Fruit fly (Drosophila melanogaster) whole organism, embryonic: ENCODE results near the gene Dif.
A peak's percentile ranks its signal among the peaks of the same experiment; 100 is the strongest.

Experiments used
- Atf3 ChIP-seq: fragments of 200-800 bp; sonication (Bioruptor generic); optimal IDR thresholded peaks from 3 replicates; lab custom pipeline; 2016; ENCODE audit warnings: missing biosample characterization, missing genetic modification characterization
- Awh ChIP-seq: fragments of 200-800 bp; sonication (Bioruptor generic); IDR thresholded peaks from 2 replicates; pipeline ENCODE4, ENCODE4 v1.3.6; 2022; ENCODE audit warnings: missing biosample characterization, missing genetic modification characterization
- B-H2 ChIP-seq: fragments of 200-800 bp; sonication (Bioruptor generic); optimal IDR thresholded peaks from 2 replicates; lab custom pipeline; 2018; ENCODE audit warnings: missing biosample characterization, mild to moderate bottlenecking, missing genetic modification characterization
- CG12104 ChIP-seq: fragments of 200-800 bp; sonication (Bioruptor generic); optimal IDR thresholded peaks from 3 replicates; lab custom pipeline; 2016; ENCODE audit warnings: missing biosample characterization, missing genetic modification characterization
- CG12219 ChIP-seq: fragments of 200-800 bp; sonication (Bioruptor generic); optimal IDR thresholded peaks from 3 replicates; lab custom pipeline; 2018; ENCODE audit warnings: missing biosample characterization, mild to moderate bottlenecking, missing genetic modification characterization
- CG12659 ChIP-seq: fragments of 200-800 bp; sonication (Bioruptor generic); optimal IDR thresholded peaks from 3 replicates; lab custom pipeline; 2017; ENCODE audit warnings: mild to moderate bottlenecking, missing biosample characterization, missing genetic modification reagents, missing genetic modification characterization
- CG13123 ChIP-seq: fragments of 200-800 bp; sonication (Bioruptor generic); optimal IDR thresholded peaks from 2 replicates; lab custom pipeline; 2016; ENCODE audit warnings: missing biosample characterization, missing genetic modification characterization
- CG16779 ChIP-seq: fragments of 200-800 bp; sonication (Bioruptor generic); IDR thresholded peaks from 2 replicates; pipeline ENCODE4 v1.3.6; 2022; ENCODE audit warnings: missing biosample characterization, missing genetic modification characterization
- CG17359 ChIP-seq: fragments of 200-800 bp; sonication (Bioruptor generic); optimal IDR thresholded peaks from 3 replicates; lab custom pipeline; 2018; ENCODE audit warnings: missing biosample characterization, mild to moderate bottlenecking, missing genetic modification characterization, moderate library complexity
- CG1792 ChIP-seq: fragments of 200-800 bp; sonication (Bioruptor generic); optimal IDR thresholded peaks from 2 replicates; lab custom pipeline; 2016; ENCODE audit warnings: missing biosample characterization, missing genetic modification characterization
- CG18011 ChIP-seq: fragments of 200-800 bp; sonication (Bioruptor generic); optimal IDR thresholded peaks from 2 replicates; lab custom pipeline; 2017; ENCODE audit warnings: missing biosample characterization, missing genetic modification characterization, mild to moderate bottlenecking, moderate library complexity, missing genotype
- CG34376 ChIP-seq: fragments of 200-800 bp; sonication (Bioruptor generic); optimal IDR thresholded peaks from 2 replicates; lab custom pipeline; 2018; ENCODE audit warnings: missing biosample characterization, mild to moderate bottlenecking, missing genetic modification characterization
- CG3995 ChIP-seq: fragments of 200-800 bp; sonication (Bioruptor generic); optimal IDR thresholded peaks from 3 replicates; lab custom pipeline; 2016; ENCODE audit warnings: missing biosample characterization, missing genetic modification characterization
- CG42726 ChIP-seq: fragments of 200-800 bp; sonication (Bioruptor generic); IDR thresholded peaks from 2 replicates; pipeline ENCODE4 v1.3.6; 2022; ENCODE audit warnings: missing biosample characterization, missing genetic modification characterization; ENCODE audit not compliant: partially characterized antibody
- CG5245 ChIP-seq: fragments of 200-800 bp; sonication (Bioruptor generic); optimal IDR thresholded peaks from 3 replicates; lab custom pipeline; 2016; ENCODE audit warnings: missing biosample characterization, missing genetic modification characterization
- CG7271 ChIP-seq: fragments of 200-800 bp; sonication (Bioruptor generic); optimal IDR thresholded peaks from 2 replicates; lab custom pipeline; 2018; ENCODE audit warnings: missing biosample characterization, mild to moderate bottlenecking, missing genetic modification characterization, moderate library complexity
- CG7745 ChIP-seq: fragments of 200-800 bp; sonication (Bioruptor generic); optimal IDR thresholded peaks from 2 replicates; lab custom pipeline; 2018; ENCODE audit warnings: missing biosample characterization, mild to moderate bottlenecking, missing genetic modification characterization, moderate library complexity
- CG9876 ChIP-seq: fragments of 200-800 bp; sonication (Bioruptor generic); optimal IDR thresholded peaks from 2 replicates; lab custom pipeline; 2016; ENCODE audit warnings: missing biosample characterization, missing genetic modification characterization
- Camta ChIP-seq: fragments of 200-800 bp; sonication (Bioruptor generic); optimal IDR thresholded peaks from 2 replicates; lab custom pipeline; 2016; ENCODE audit warnings: missing biosample characterization, missing genetic modification characterization
- Eip74EF ChIP-seq, 2 experiments: fragments of 200-800 bp in 1 of 2; fragments of >200 bp in 1 of 2; sonication (Bioruptor generic) in 1 of 2; optimal IDR thresholded peaks; 2 replicates each; lab custom pipeline; 2017 to 2019; ENCODE audit warnings: missing biosample characterization in 2 of 2, missing genetic modification characterization in 2 of 2, mild to moderate bottlenecking in 1 of 2, moderate library complexity in 1 of 2
- Elba2 ChIP-seq: fragments of 200-800 bp; sonication (Bioruptor generic); optimal IDR thresholded peaks from 3 replicates; lab custom pipeline; 2016; ENCODE audit warnings: missing biosample characterization, missing genetic modification characterization
- Fer2 ChIP-seq: fragments of 200-800 bp; sonication (Bioruptor generic); optimal IDR thresholded peaks from 2 replicates; lab custom pipeline; 2018; ENCODE audit warnings: missing biosample characterization, mild to moderate bottlenecking, missing genetic modification characterization, moderate library complexity
- Fer3 ChIP-seq: fragments of 200-800 bp; sonication (Bioruptor generic); optimal IDR thresholded peaks from 2 replicates; lab custom pipeline; 2018; ENCODE audit warnings: missing biosample characterization, mild to moderate bottlenecking, missing genetic modification characterization, moderate library complexity
- H2.0 ChIP-seq: fragments of 200-800 bp; sonication (Bioruptor generic); IDR thresholded peaks from 2 replicates; pipeline ENCODE4 v1.3.6; 2022; ENCODE audit warnings: missing biosample characterization, missing genetic modification characterization
- Kr ChIP-seq: fragments of 200-800 bp; sonication (Bioruptor generic); optimal IDR thresholded peaks from 2 replicates; lab custom pipeline; 2017; ENCODE audit warnings: missing biosample characterization, mild to moderate bottlenecking, missing genetic modification characterization
- NfI ChIP-seq: fragments of 200-800 bp; sonication (Bioruptor generic); optimal IDR thresholded peaks from 3 replicates; lab custom pipeline; 2018; ENCODE audit warnings: missing biosample characterization, mild to moderate bottlenecking, missing genetic modification characterization, moderate library complexity
- Ravus ChIP-seq: fragments of 200-800 bp; sonication (Bioruptor generic); IDR thresholded peaks from 2 replicates; pipeline ENCODE4 v1.3.6; 2022; ENCODE audit warnings: missing biosample characterization, missing genetic modification characterization
- Sox100B ChIP-seq: fragments of 200-800 bp; sonication (Bioruptor generic); optimal IDR thresholded peaks from 3 replicates; lab custom pipeline; 2018; ENCODE audit warnings: missing biosample characterization, mild to moderate bottlenecking, missing genetic modification characterization
- Sry-δ ChIP-seq: fragments of 200-800 bp; sonication (Bioruptor generic); optimal IDR thresholded peaks from 2 replicates; lab custom pipeline; 2016; ENCODE audit warnings: missing biosample characterization, missing genetic modification characterization
- ara ChIP-seq: fragments of 200-800 bp; sonication (Bioruptor generic); IDR thresholded peaks from 2 replicates; pipeline ENCODE4 v1.3.6; 2022; ENCODE audit warnings: missing biosample characterization, missing genetic modification characterization
- bcd ChIP-seq: fragments of 200-800 bp; sonication (Bioruptor generic); optimal IDR thresholded peaks from 2 replicates; lab custom pipeline; 2017; ENCODE audit warnings: missing biosample characterization, mild to moderate bottlenecking, missing genetic modification characterization
- caup ChIP-seq: fragments of 200-800 bp; sonication (Bioruptor generic); optimal IDR thresholded peaks from 3 replicates; lab custom pipeline; 2017; ENCODE audit warnings: missing biosample characterization, mild to moderate bottlenecking, missing genetic modification characterization, moderate library complexity; ENCODE audit not compliant: severe bottlenecking
- crp ChIP-seq, 2 experiments: fragments of 200-800 bp; sonication (Bioruptor generic); optimal IDR thresholded peaks; 2 replicates in 1 of 2; 3 replicates in 1 of 2; lab custom pipeline; 2017; ENCODE audit warnings: missing biosample characterization in 2 of 2, missing genetic modification characterization in 2 of 2, mild to moderate bottlenecking in 1 of 2, moderate library complexity in 1 of 2
- cwo ChIP-seq: fragments of 200-800 bp; sonication (Bioruptor generic); optimal IDR thresholded peaks from 3 replicates; lab custom pipeline; 2017; ENCODE audit warnings: missing biosample characterization, missing genetic modification characterization, mild to moderate bottlenecking, moderate library complexity, missing genetic modification reagents
- eyg ChIP-seq: fragments of 200-800 bp; sonication (Bioruptor generic); optimal IDR thresholded peaks from 3 replicates; lab custom pipeline; 2016; ENCODE audit warnings: missing biosample characterization, missing genetic modification characterization
- gfzf ChIP-seq: fragments of 200-800 bp; sonication (Bioruptor generic); optimal IDR thresholded peaks from 2 replicates; lab custom pipeline; 2016; ENCODE audit warnings: missing biosample characterization, mild to moderate bottlenecking, missing genetic modification characterization, moderate library complexity
- grau ChIP-seq: fragments of 200-800 bp; optimal IDR thresholded peaks from 3 replicates; lab custom pipeline; 2019; ENCODE audit warnings: missing biosample characterization, mild to moderate bottlenecking, missing genetic modification characterization, moderate library complexity
- gro ChIP-seq: fragments of 200-800 bp; sonication (Bioruptor generic); optimal IDR thresholded peaks from 2 replicates; lab custom pipeline; 2016; ENCODE audit warnings: missing biosample characterization, missing genetic modification characterization
- jigr1 ChIP-seq: fragments of 200-800 bp; sonication (Bioruptor generic); IDR thresholded peaks from 3 replicates; pipeline ENCODE4 v1.3.6; 2022; ENCODE audit warnings: missing biosample characterization, missing genetic modification characterization
- kah ChIP-seq: fragments of 200-800 bp; sonication (Bioruptor generic); optimal IDR thresholded peaks from 2 replicates; lab custom pipeline; 2018; ENCODE audit warnings: missing biosample characterization, mild to moderate bottlenecking, missing genetic modification characterization
- p53 ChIP-seq: fragments of 200-800 bp; sonication (Bioruptor generic); optimal IDR thresholded peaks from 2 replicates; lab custom pipeline; 2016; ENCODE audit warnings: missing biosample characterization, missing genetic modification characterization
- pan ChIP-seq, 4 experiments: fragments of >200 bp in 3 of 4; fragments of 200-800 bp in 1 of 4; sonication (Bioruptor generic) in 1 of 4; optimal IDR thresholded peaks in 3 of 4; IDR thresholded peaks in 1 of 4; 2 replicates each; pipeline versions ENCODE4 v1.3.6 to Lab custom; 2017 to 2022; ENCODE audit warnings: missing biosample characterization in 2 of 4, missing genetic modification characterization in 2 of 4, mixed read lengths in 1 of 4
- pita ChIP-seq: fragments of 200-800 bp; sonication (Bioruptor generic); optimal IDR thresholded peaks from 2 replicates; lab custom pipeline; 2017; ENCODE audit warnings: missing biosample characterization, mild to moderate bottlenecking, missing genetic modification characterization
- salm ChIP-seq: fragments of 200-800 bp; sonication (Bioruptor generic); optimal IDR thresholded peaks from 2 replicates; lab custom pipeline; 2018; ENCODE audit warnings: missing biosample characterization, mild to moderate bottlenecking, missing genetic modification characterization
- schlank ChIP-seq: fragments of 200-800 bp; sonication (Bioruptor generic); optimal IDR thresholded peaks from 2 replicates; lab custom pipeline; 2018; ENCODE audit warnings: missing biosample characterization, mild to moderate bottlenecking, missing genetic modification characterization
- sens ChIP-seq: fragments of 200-800 bp; sonication (Bioruptor generic); peaks from one replicate; lab custom pipeline; 2016; ENCODE audit warnings: missing biosample characterization, missing genetic modification characterization
- vfl ChIP-seq: fragments of 200-800 bp; sonication (Bioruptor generic); optimal IDR thresholded peaks from 2 replicates; lab custom pipeline; 2016; ENCODE audit warnings: missing biosample characterization, missing genetic modification characterization
- yki ChIP-seq: fragments of >200 bp; optimal IDR thresholded peaks from 3 replicates; lab custom pipeline; 2018

Gene Dif

dm6 chr2L:17450505-17451415, 17.8 kb upstream of the Dif start (continued):
- TF ChIP-seq CG5245 (GFP tag; lab: Kevin White, UChicago) (no peak), cwo (peak; percentile 42), yki (no peak), CG16779 (GFP tag; lab: Robert Waterston, UW) (0 out of 2 replicates have a peak, but pooled peaks have one; percentile 30), CG12219 (GFP tag; lab: Kevin White, UChicago) (peak; percentile 20), salm (tag; lab: Kevin White, UChicago) (no peak), grau (tag; lab: Kevin White, UChicago) (peak; percentile 66), CG7745 (tag; lab: Kevin White, UChicago) (no peak), CG18011 (GFP tag; lab: Kevin White, UChicago) (peak; percentile 51), Fer2 (peak; percentile 18), CG34376 (peak; percentile 20), CG42726 (GFP tag; lab: Robert Waterston, UW) (no peak), CG12104 (GFP tag; lab: Kevin White, UChicago) (peak; percentile 40), gro (GFP tag; lab: Kevin White, UChicago) (peak; percentile 30), p53 (no peak), eyg (GFP tag; lab: Kevin White, UChicago) (peak; percentile 32), Kr (GFP tag; lab: Kevin White, UChicago) (no peak), CG13123 (GFP tag; lab: Kevin White, UChicago) (peak; percentile 10), Sox100B (GFP tag; lab: Kevin White, UChicago) (peak; percentile 77), ara (no peak), bcd (peak; percentile 56), H2.0 (GFP tag; lab: Robert Waterston, UW) (0 out of 2 replicates have a peak, but pooled peaks have one; percentile 4), pan (optimal IDR thresholded peaks at IDR 0.05; lab: Kevin White, UChicago) (no peak), pan (GFP tag; optimal IDR thresholded peaks at IDR 0.05 in 1 of 2, IDR thresholded peaks at IDR 0.05 in 1 of 2) (peak in 1 of 2 experiments; percentile 76), Camta (no peak), jigr1 (GFP tag; lab: Robert Waterston, UW) (no peak), CG3995 (peak; percentile 14), vfl (GFP tag; lab: Kevin White, UChicago) (no peak), CG7271 (no peak), CG9876 (no peak), Ravus (GFP tag; lab: Robert Waterston, UW) (no peak), CG12659 (GFP tag; lab: Kevin White, UChicago) (peak; percentile 70), sens (GFP tag; lab: Kevin White, UChicago) (peak; percentile 90), crp (GFP tag; optimal IDR thresholded peaks at IDR 0.05; lab: Kevin White, UChicago) (peak in 1 of 2 experiments; percentile 13), Fer3 (tag; lab: Kevin White, UChicago) (peak; percentile 66), Atf3 (GFP tag; lab: Kevin White, UChicago) (no peak), schlank (peak; percentile 21), pita (GFP tag; lab: Kevin White, UChicago) (no peak), Eip74EF (GFP tag; optimal IDR thresholded peaks at IDR 0.05; lab: Kevin White, UChicago) (peak in 1 of 2 experiments; percentile 74), Awh (no peak), Sry-δ (peak; percentile 2), caup (GFP tag; lab: Kevin White, UChicago) (peak; percentile 73), CG1792 (no peak), gfzf (GFP tag; lab: Kevin White, UChicago) (no peak), NfI (peak; percentile 60), kah (no peak), CG17359 (tag; lab: Kevin White, UChicago) (peak; percentile 62), B-H2 (GFP tag; lab: Kevin White, UChicago) (no peak), Elba2 (no peak)
